Worm (Caenorhabditis elegans) whole organism, mixed stage, embryonic: ENCODE results near the gene C18A3.10.
A peak's percentile ranks its signal among the peaks of the same experiment; 100 is the strongest.

Source experiments
- M03D4.4 ChIP-seq: sonication (generic microtip); optimal IDR thresholded peaks from 2 replicates; lab custom pipeline; 2017; ENCODE audit warnings: mild to moderate bottlenecking, missing genetic modification characterization, missing compliant biosample characterization
- bed-3 ChIP-seq: fragments of 200-800 bp; sonication (Bioruptor generic); optimal IDR thresholded peaks from 3 replicates; lab custom pipeline; 2018; ENCODE audit warnings: mild to moderate bottlenecking, missing genetic modification characterization, moderate library complexity, missing compliant biosample characterization
- blmp-1 ChIP-seq: fragments of 150-350 bp; optimal IDR thresholded peaks from 2 replicates; lab custom pipeline; 2014; ENCODE audit warnings: missing biosample characterization, missing genetic modification characterization
- ceh-39 ChIP-seq: fragments of 150-350 bp; optimal IDR thresholded peaks from 2 replicates; lab custom pipeline; 2014; ENCODE audit warnings: missing biosample characterization, missing genetic modification characterization
- ceh-43 ChIP-seq: fragments of 200-800 bp; sonication (Bioruptor generic); optimal IDR thresholded peaks from 2 replicates; lab custom pipeline; 2018; ENCODE audit warnings: mild to moderate bottlenecking, missing genetic modification characterization, moderate library complexity, missing compliant biosample characterization
- ceh-83 ChIP-seq: fragments of 200-800 bp; sonication (Bioruptor generic); optimal IDR thresholded peaks from 2 replicates; lab custom pipeline; 2018; ENCODE audit warnings: mild to moderate bottlenecking, missing genetic modification characterization, missing compliant biosample characterization
- ces-1 ChIP-seq: fragments of 150-350 bp; optimal IDR thresholded peaks from 2 replicates; lab custom pipeline; 2014; ENCODE audit warnings: missing biosample characterization, missing genetic modification reagents, missing genetic modification characterization
- drap-1 ChIP-seq: fragments of 200-800 bp; sonication (Bioruptor generic); optimal IDR thresholded peaks from 3 replicates; lab custom pipeline; 2018; ENCODE audit warnings: mild to moderate bottlenecking, missing genetic modification characterization, missing compliant biosample characterization
- elt-1 ChIP-seq: sonication (generic microtip); optimal IDR thresholded peaks from 2 replicates; lab custom pipeline; 2017; ENCODE audit warnings: missing genetic modification characterization, mild to moderate bottlenecking, missing compliant biosample characterization, antibody characterized with exemption, moderate library complexity, borderline replicate concordance; ENCODE audit not compliant: insufficient read depth
- elt-3 ChIP-seq: fragments of 150-350 bp; optimal IDR thresholded peaks from 2 replicates; lab custom pipeline; 2014; ENCODE audit warnings: missing biosample characterization, missing genetic modification characterization
- flh-1 ChIP-seq: fragments of 200-800 bp; sonication (Bioruptor generic); optimal IDR thresholded peaks from 2 replicates; lab custom pipeline; 2018; ENCODE audit warnings: mild to moderate bottlenecking, missing genetic modification characterization, moderate library complexity, missing compliant biosample characterization
- hlh-1 ChIP-seq: fragments of 150-350 bp; optimal IDR thresholded peaks from 2 replicates; lab custom pipeline; 2014; ENCODE audit warnings: missing biosample characterization, missing genetic modification reagents, missing genetic modification characterization
- lin-13 ChIP-seq: fragments of 150-350 bp; optimal IDR thresholded peaks from 2 replicates; lab custom pipeline; 2014; ENCODE audit warnings: missing biosample characterization, missing genetic modification characterization
- lin-32 ChIP-seq: fragments of 200-800 bp; sonication (Bioruptor generic); optimal IDR thresholded peaks from 2 replicates; lab custom pipeline; 2018; ENCODE audit warnings: mild to moderate bottlenecking, missing genetic modification characterization, missing compliant biosample characterization
- lsy-2 ChIP-seq: fragments of 150-350 bp; optimal IDR thresholded peaks from 2 replicates; lab custom pipeline; 2014; ENCODE audit warnings: missing biosample characterization, missing genetic modification characterization
- mab-5 ChIP-seq: fragments of 150-350 bp; optimal IDR thresholded peaks from 2 replicates; lab custom pipeline; 2014; ENCODE audit warnings: missing biosample characterization, missing genetic modification characterization
- mep-1 ChIP-seq: fragments of 150-350 bp; optimal IDR thresholded peaks from 2 replicates; lab custom pipeline; 2017; ENCODE audit warnings: missing biosample characterization, missing genetic modification reagents, missing genetic modification characterization, inconsistent platforms
- nhr-12 ChIP-seq: fragments of 150-350 bp; optimal IDR thresholded peaks from 2 replicates; lab custom pipeline; 2014; ENCODE audit warnings: missing biosample characterization, missing genetic modification characterization
- nhr-28 ChIP-seq: fragments of 150-350 bp; optimal IDR thresholded peaks from 2 replicates; lab custom pipeline; 2014; ENCODE audit warnings: missing biosample characterization, missing genetic modification characterization
- nhr-76 ChIP-seq: sonication (generic microtip); optimal IDR thresholded peaks from 2 replicates; lab custom pipeline; 2017; ENCODE audit warnings: missing biosample characterization, missing genetic modification characterization
- pha-4 ChIP-seq: fragments of 150-350 bp; optimal IDR thresholded peaks from 2 replicates; lab custom pipeline; 2018; ENCODE audit warnings: missing biosample characterization, missing genetic modification reagents, missing genetic modification characterization
- sem-2 ChIP-seq: fragments of 200-800 bp; sonication (Bioruptor generic); optimal IDR thresholded peaks from 2 replicates; lab custom pipeline; 2018; ENCODE audit warnings: mild to moderate bottlenecking, missing genetic modification characterization, missing compliant biosample characterization
- snpc-4 ChIP-seq: fragments of 150-350 bp; optimal IDR thresholded peaks from 2 replicates; lab custom pipeline; 2014; ENCODE audit warnings: missing biosample characterization, missing genetic modification characterization
- sptf-1 ChIP-seq: sonication (generic microtip); optimal IDR thresholded peaks from 2 replicates; lab custom pipeline; 2017; ENCODE audit warnings: mild to moderate bottlenecking, missing genetic modification characterization, moderate library complexity, missing compliant biosample characterization
- unc-120 ChIP-seq: sonication (generic microtip); optimal IDR thresholded peaks from 2 replicates; lab custom pipeline; 2017; ENCODE audit warnings: missing genetic modification characterization, missing compliant biosample characterization; ENCODE audit not compliant: poor library complexity, severe bottlenecking
- unc-39 ChIP-seq: fragments of 150-350 bp; optimal IDR thresholded peaks from 2 replicates; lab custom pipeline; 2014; ENCODE audit warnings: missing biosample characterization, missing genetic modification characterization
- unc-62 ChIP-seq: fragments of 150-350 bp; optimal IDR thresholded peaks from 2 replicates; lab custom pipeline; 2014; ENCODE audit warnings: missing biosample characterization, missing genetic modification reagents, missing genetic modification characterization
- zip-8 ChIP-seq: fragments of 150-350 bp; optimal IDR thresholded peaks from 2 replicates; lab custom pipeline; 2014; ENCODE audit warnings: missing biosample characterization, missing genetic modification characterization
- ztf-11 ChIP-seq: fragments of 150-350 bp; optimal IDR thresholded peaks from 2 replicates; lab custom pipeline; 2014; ENCODE audit warnings: missing biosample characterization, missing genetic modification characterization

The C18A3.10 gene

DNA sequence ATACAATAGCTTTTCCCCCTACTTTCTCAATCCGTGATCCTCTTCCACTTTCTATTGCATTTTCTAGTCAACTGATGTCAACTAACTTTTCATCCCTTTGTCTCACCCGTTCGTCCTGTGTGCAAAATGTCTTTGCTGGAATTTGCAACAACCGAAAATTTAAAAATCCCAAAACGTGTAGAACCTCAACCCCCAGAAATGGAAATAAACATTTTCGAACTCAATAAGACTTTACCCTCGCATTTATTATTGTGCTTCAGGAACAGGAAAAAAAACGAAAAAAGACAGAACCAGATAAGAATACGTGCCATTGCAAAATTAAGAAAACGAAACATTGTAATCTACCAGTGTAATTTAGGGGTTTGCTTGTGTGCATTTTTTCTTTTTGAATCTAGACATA, 3.5 kb downstream of the C18A3.10 start:
- TF ChIP-seq elt-3 (tag; lab: Kevin White, UChicago) (peak; percentile 23), snpc-4 (tag; lab: Kevin White, UChicago) (no peak)
- TF ChIP-seq, all 35 proteins: peak for 1

ce11 chrII:5710835-5711234, 4.8 kb downstream of the C18A3.10 start:
- TF ChIP-seq M03D4.4 (tag; lab: Kevin White, UChicago), result no peak
- no peak for TF ChIP-seq unc-39 (tag; lab: Kevin White, UChicago)
- no peak for TF ChIP-seq ceh-43 (GFP tag; lab: Kevin White, UChicago)
- no peak for TF ChIP-seq lin-13 (tag; lab: Kevin White, UChicago)
- TF ChIP-seq drap-1 (GFP tag; lab: Kevin White, UChicago), result no peak
- TF ChIP-seq flh-1 (GFP tag; lab: Kevin White, UChicago), result no peak
- no peak for TF ChIP-seq mep-1 (tag; lab: Kevin White, UChicago)
- TF ChIP-seq bed-3 (GFP tag; lab: Kevin White, UChicago), result no peak
- TF ChIP-seq nhr-28 (tag; lab: Kevin White, UChicago), result no peak
- no peak for TF ChIP-seq elt-1 (tag; lab: Kevin White, UChicago)

ce11 chrII:5708154-5708553, 7.5 kb downstream of the C18A3.10 start:
- TF ChIP-seq nhr-12 (tag; lab: Kevin White, UChicago) (no peak), ces-1 (GFP tag; lab: Kevin White, UChicago) (peak; percentile 89)
- TF ChIP-seq, all 35 proteins: peak for 1

DNA sequence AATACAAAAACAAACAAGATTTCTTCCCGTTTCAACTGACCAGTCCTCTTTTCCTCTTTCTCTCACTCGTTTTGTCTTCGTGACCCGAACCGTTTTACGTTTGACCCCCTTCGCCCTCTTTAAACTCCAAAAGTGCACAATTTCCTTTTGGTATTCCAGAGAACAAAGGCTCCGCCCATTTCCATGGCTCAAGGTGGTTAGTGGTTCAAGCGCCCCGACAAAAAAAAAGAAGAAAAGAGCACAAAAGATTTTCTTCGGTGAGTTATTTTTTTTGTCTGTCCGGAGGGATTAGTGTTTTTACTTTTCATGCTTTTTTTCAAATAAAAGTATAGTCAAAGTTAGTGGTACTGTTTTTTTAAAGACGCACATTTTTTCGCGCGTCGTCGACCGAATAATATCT, 8.1 kb downstream of the C18A3.10 start, which contains the start of gene osta-2:
osta-2 (plus strand) TSS at position 160 of the 400 bp plus-strand sequence.
- TF ChIP-seq nhr-76 (tag; lab: Kevin White, UChicago) (no peak), unc-120 (tag; lab: Kevin White, UChicago) (no peak), mab-5 (tag; lab: Kevin White, UChicago) (no peak), pha-4 (no peak), ceh-83 (no peak), zip-8 (tag; lab: Kevin White, UChicago) (no peak), elt-3 (tag; lab: Kevin White, UChicago) (no peak), blmp-1 (no peak), lsy-2 (tag; lab: Kevin White, UChicago) (no peak)
- TF ChIP-seq, all 35 proteins: peak for 0

- TF ChIP-seq sem-2 (GFP tag; lab: Kevin White, UChicago) (no peak), ztf-11 (tag; lab: Kevin White, UChicago) (no peak), elt-1 (tag; lab: Kevin White, UChicago) (peak; percentile 56), ces-1 (GFP tag; lab: Kevin White, UChicago) (peak; percentile 2), ceh-39 (tag; lab: Kevin White, UChicago) (no peak), unc-62 (GFP tag; lab: Kevin White, UChicago) (no peak), lin-32 (no peak), zip-8 (tag; lab: Kevin White, UChicago) (no peak), sptf-1 (tag; lab: Kevin White, UChicago) (no peak), hlh-1 (tag; lab: Kevin White, UChicago) (no peak), elt-3 (tag; lab: Kevin White, UChicago) (no peak), ceh-43 (GFP tag; lab: Kevin White, UChicago) (no peak), ceh-83 (no peak), pha-4 (no peak), flh-1 (GFP tag; lab: Kevin White, UChicago) (no peak), snpc-4 (tag; lab: Kevin White, UChicago) (no peak), lsy-2 (tag; lab: Kevin White, UChicago) (no peak)
- TF ChIP-seq, all 35 proteins: peak for 2
These were observed 11.2 kb downstream of the C18A3.10 start for ce11 chrII:5704479-5704878.

DNA sequence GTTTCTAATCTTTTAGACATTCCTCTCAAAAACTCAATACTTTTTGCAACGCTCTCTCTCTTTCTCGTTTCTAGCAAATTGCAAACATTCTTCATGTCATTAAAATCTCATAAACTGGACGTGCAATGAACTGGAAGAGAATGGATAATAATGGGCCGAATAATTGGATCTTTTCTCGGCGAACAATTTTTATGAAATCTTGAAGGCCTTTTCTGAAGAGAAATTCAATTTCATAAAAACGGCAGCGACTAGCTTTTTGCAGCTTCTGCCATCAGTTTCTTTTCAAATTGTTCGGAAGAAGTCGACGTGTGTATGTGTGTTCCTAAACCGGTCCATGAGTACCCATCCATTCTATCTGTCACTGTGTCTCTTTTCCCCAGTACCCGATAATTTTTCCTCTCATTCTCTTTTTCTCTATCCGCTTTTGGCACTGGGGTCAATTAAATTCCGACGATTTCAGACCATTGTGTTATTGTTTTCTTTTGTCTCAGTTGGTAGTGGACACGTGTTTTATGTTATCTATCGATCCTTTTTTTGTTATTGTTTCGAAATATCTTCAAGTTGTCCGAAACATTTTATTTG, 12.9 kb downstream of the C18A3.10 start:
- TF ChIP-seq unc-120 (tag; lab: Kevin White, UChicago) (no peak), ces-1 (GFP tag; lab: Kevin White, UChicago) (peak; percentile 77)
